Worm (Caenorhabditis elegans) whole organism, L4/young adult: ENCODE measurements around the gene lam-2.

Source experiments
- W03F9.2 ChIP-seq: fragments of 150-350 bp; optimal IDR thresholded peaks from 2 replicates; lab custom pipeline; 2014; ENCODE audit warnings: missing biosample characterization, missing genetic modification characterization
- dao-5 ChIP-seq: sonication (generic microtip); optimal IDR thresholded peaks from 2 replicates; lab custom pipeline; 2016; ENCODE audit warnings: missing genotype, missing genetic modification characterization, moderate library complexity, missing compliant biosample characterization
- him-1 ChIP-seq: sonication (generic microtip); optimal IDR thresholded peaks from 2 replicates; lab custom pipeline; 2016; ENCODE audit warnings: missing genotype, missing genetic modification reagents, missing genetic modification characterization, missing compliant biosample characterization

- TF ChIP-seq him-1 (tag; lab: Kevin White, UChicago) = no peak
- no peak for TF ChIP-seq dao-5 (tag; lab: Kevin White, UChicago)
- no peak for TF ChIP-seq W03F9.2
Observed at ce11 chrX:7143515-7143914, 7.5 kb downstream of the lam-2 start, which contains the start of gene alh-10.
